Fruit fly (Drosophila melanogaster) whole organism, embryonic: ENCODE results near the gene CG42486.

Experiments used
- Abd-B ChIP-seq: fragments of 200-800 bp; sonication (Bioruptor generic); optimal IDR thresholded peaks from 2 replicates; lab custom pipeline; 2018; ENCODE audit warnings: missing biosample characterization, mild to moderate bottlenecking, missing genetic modification characterization, moderate library complexity
- Ada2b ChIP-seq: fragments of 200-800 bp; sonication (Bioruptor generic); IDR thresholded peaks from 2 replicates; pipeline ENCODE4 v1.3.6; 2022; ENCODE audit warnings: missing biosample characterization, missing genetic modification characterization
- BEAF-32 ChIP-seq: fragments of 200-800 bp; sonication (Bioruptor generic); optimal IDR thresholded peaks from 3 replicates; lab custom pipeline; 2017; ENCODE audit warnings: missing biosample characterization, missing genetic modification characterization, mild to moderate bottlenecking, moderate library complexity, missing genetic modification reagents
- Blimp-1 ChIP-seq: fragments of 200-800 bp; sonication (Bioruptor generic); optimal IDR thresholded peaks from 3 replicates; lab custom pipeline; 2018; ENCODE audit warnings: missing biosample characterization, missing genetic modification characterization, mild to moderate bottlenecking, moderate library complexity, missing genetic modification reagents
- CG10267 ChIP-seq: fragments of 200-800 bp; sonication (Bioruptor generic); optimal IDR thresholded peaks from 2 replicates; lab custom pipeline; 2018; ENCODE audit warnings: missing biosample characterization, mild to moderate bottlenecking, missing genetic modification characterization, moderate library complexity
- CG11504 ChIP-seq: fragments of 200-800 bp; sonication (Bioruptor generic); optimal IDR thresholded peaks from 3 replicates; lab custom pipeline; 2019; ENCODE audit warnings: missing biosample characterization, mild to moderate bottlenecking, missing genetic modification characterization, moderate library complexity
- CG11696 ChIP-seq: fragments of 200-800 bp; sonication (Bioruptor generic); IDR thresholded peaks from 2 replicates; pipeline ENCODE4 v1.3.6; 2022; ENCODE audit warnings: missing biosample characterization, missing genetic modification characterization
- CG12744 ChIP-seq: fragments of 200-800 bp; sonication (Bioruptor generic); optimal IDR thresholded peaks from 2 replicates; lab custom pipeline; 2016; ENCODE audit warnings: missing biosample characterization, missing genetic modification characterization
- CG12769 ChIP-seq: fragments of 200-800 bp; sonication (Bioruptor generic); optimal IDR thresholded peaks from 2 replicates; lab custom pipeline; 2019; ENCODE audit warnings: missing biosample characterization, mild to moderate bottlenecking, missing genetic modification characterization, moderate library complexity
- CG1792 ChIP-seq: fragments of 200-800 bp; sonication (Bioruptor generic); optimal IDR thresholded peaks from 2 replicates; lab custom pipeline; 2016; ENCODE audit warnings: missing biosample characterization, missing genetic modification characterization
- CG18599 ChIP-seq: fragments of 200-800 bp; sonication (Bioruptor generic); optimal IDR thresholded peaks from 3 replicates; lab custom pipeline; 2017; ENCODE audit warnings: missing biosample characterization, missing genetic modification characterization, mild to moderate bottlenecking, moderate library complexity, missing genetic modification reagents
- CG2875 ChIP-seq: fragments of 200-800 bp; sonication (Bioruptor generic); optimal IDR thresholded peaks from 2 replicates; lab custom pipeline; 2017; ENCODE audit warnings: missing biosample characterization, mild to moderate bottlenecking, missing genetic modification characterization, missing genetic modification reagents
- CG3726 ChIP-seq: fragments of 200-800 bp; sonication (Bioruptor generic); IDR thresholded peaks from 3 replicates; pipeline ENCODE4, ENCODE4 v1.3.6; 2022; ENCODE audit warnings: missing biosample characterization, missing genetic modification characterization
- CG4360 ChIP-seq: fragments of 200-800 bp; sonication (Bioruptor generic); IDR thresholded peaks from 2 replicates; pipeline ENCODE4 v1.3.6; 2022; ENCODE audit warnings: missing biosample characterization, missing genetic modification characterization
- CG5180 ChIP-seq: fragments of 200-800 bp; sonication (Bioruptor generic); optimal IDR thresholded peaks from 3 replicates; lab custom pipeline; 2017; ENCODE audit warnings: missing biosample characterization, missing genetic modification characterization, mild to moderate bottlenecking, moderate library complexity, missing genetic modification reagents
- CG6254 ChIP-seq: fragments of 200-800 bp; sonication (Bioruptor generic); optimal IDR thresholded peaks from 3 replicates; lab custom pipeline; 2017; ENCODE audit warnings: mild to moderate bottlenecking, missing biosample characterization, missing genetic modification reagents, missing genetic modification characterization
- CG7745 ChIP-seq: fragments of 200-800 bp; sonication (Bioruptor generic); optimal IDR thresholded peaks from 2 replicates; lab custom pipeline; 2018; ENCODE audit warnings: missing biosample characterization, mild to moderate bottlenecking, missing genetic modification characterization, moderate library complexity
- CG9817 ChIP-seq: fragments of 200-800 bp; sonication (Bioruptor generic); optimal IDR thresholded peaks from 2 replicates; lab custom pipeline; 2018; ENCODE audit warnings: missing biosample characterization, mild to moderate bottlenecking, missing genetic modification characterization, moderate library complexity
- CkIIα-i1 ChIP-seq: fragments of 200-800 bp; sonication (Bioruptor generic); IDR thresholded peaks from 2 replicates; pipeline ENCODE4 v1.3.6; 2022; ENCODE audit warnings: missing biosample characterization, missing genetic modification characterization
- D19A ChIP-seq: fragments of 200-800 bp; optimal IDR thresholded peaks from 3 replicates; lab custom pipeline; 2019; ENCODE audit warnings: missing biosample characterization, mild to moderate bottlenecking, missing genetic modification characterization, moderate library complexity
- Dbx ChIP-seq: fragments of 200-800 bp; sonication (Bioruptor generic); IDR thresholded peaks from 3 replicates; pipeline ENCODE4 v1.3.6; 2022; ENCODE audit warnings: missing biosample characterization, missing genetic modification characterization
- Deaf1 ChIP-seq: fragments of 200-800 bp; optimal IDR thresholded peaks from 3 replicates; lab custom pipeline; 2019; ENCODE audit warnings: missing biosample characterization, mild to moderate bottlenecking, missing genetic modification characterization, moderate library complexity
- ERR ChIP-seq: fragments of 200-800 bp; sonication (Bioruptor generic); optimal IDR thresholded peaks from 2 replicates; lab custom pipeline; 2016; ENCODE audit warnings: missing biosample characterization, missing genetic modification characterization
- Ets97D ChIP-seq: fragments of 200-800 bp; sonication (Bioruptor generic); optimal IDR thresholded peaks from 3 replicates; lab custom pipeline; 2016; ENCODE audit warnings: missing biosample characterization, missing genetic modification characterization
- Gsc ChIP-seq: fragments of 200-800 bp; sonication (Bioruptor generic); IDR thresholded peaks from 2 replicates; pipeline ENCODE4 v1.3.6; 2022; ENCODE audit warnings: missing biosample characterization, missing genetic modification characterization
- Hand ChIP-seq: fragments of 200-800 bp; sonication (Bioruptor generic); optimal IDR thresholded peaks from 2 replicates; lab custom pipeline; 2017; ENCODE audit warnings: mild to moderate bottlenecking, missing biosample characterization, missing genetic modification reagents, missing genetic modification characterization
- Hr51 ChIP-seq, 2 experiments: fragments of 200-800 bp; sonication (Bioruptor generic); optimal IDR thresholded peaks; 2 replicates in 1 of 2; 3 replicates in 1 of 2; lab custom pipeline; 2016 to 2018; ENCODE audit warnings: missing biosample characterization in 2 of 2, missing genetic modification characterization in 2 of 2, mild to moderate bottlenecking in 1 of 2, moderate library complexity in 1 of 2
- Max ChIP-seq: fragments of 200-800 bp; sonication (Bioruptor generic); optimal IDR thresholded peaks from 2 replicates; lab custom pipeline; 2016; ENCODE audit warnings: missing biosample characterization, mild to moderate bottlenecking, missing genetic modification characterization
- Sox102F ChIP-seq: fragments of 200-800 bp; sonication (Bioruptor generic); optimal IDR thresholded peaks from 2 replicates; lab custom pipeline; 2018; ENCODE audit warnings: missing biosample characterization, mild to moderate bottlenecking, missing genetic modification characterization, moderate library complexity
- al ChIP-seq: fragments of 200-800 bp; sonication (Bioruptor generic); IDR thresholded peaks from 2 replicates; pipeline ENCODE4 v1.3.6; 2022; ENCODE audit warnings: missing biosample characterization, missing genetic modification characterization
- ash1 ChIP-seq: fragments of 200-800 bp; sonication (Bioruptor generic); optimal IDR thresholded peaks from 2 replicates; lab custom pipeline; 2018; ENCODE audit warnings: missing biosample characterization, mild to moderate bottlenecking, missing genetic modification characterization
- az2 ChIP-seq: fragments of 200-800 bp; sonication (Bioruptor generic); optimal IDR thresholded peaks from 3 replicates; lab custom pipeline; 2016; ENCODE audit warnings: missing biosample characterization, missing genetic modification characterization
- cad ChIP-seq: fragments of >200 bp; optimal IDR thresholded peaks from 2 replicates; lab custom pipeline; 2017; ENCODE audit warnings: missing biosample characterization, missing genetic modification characterization
- cg ChIP-seq: fragments of 200-800 bp; sonication (Bioruptor generic); optimal IDR thresholded peaks from 3 replicates; lab custom pipeline; 2019; ENCODE audit warnings: missing biosample characterization, mild to moderate bottlenecking, missing genetic modification characterization, moderate library complexity
- crp ChIP-seq, 2 experiments: fragments of 200-800 bp; sonication (Bioruptor generic); optimal IDR thresholded peaks; 2 replicates in 1 of 2; 3 replicates in 1 of 2; lab custom pipeline; 2017; ENCODE audit warnings: missing biosample characterization in 2 of 2, missing genetic modification characterization in 2 of 2, mild to moderate bottlenecking in 1 of 2, moderate library complexity in 1 of 2
- dmrt99B ChIP-seq: fragments of 200-800 bp; sonication (Bioruptor generic); optimal IDR thresholded peaks from 2 replicates; lab custom pipeline; 2018; ENCODE audit warnings: missing biosample characterization, mild to moderate bottlenecking, missing genetic modification characterization, moderate library complexity
- eve ChIP-seq, 2 experiments: fragments of >200 bp; optimal IDR thresholded peaks; 2 replicates each; lab custom pipeline; 2017; ENCODE audit warnings: missing biosample characterization in 2 of 2, missing genetic modification characterization in 2 of 2
- gem ChIP-seq: fragments of 200-800 bp; sonication (Bioruptor generic); optimal IDR thresholded peaks from 2 replicates; lab custom pipeline; 2019; ENCODE audit warnings: missing biosample characterization, mild to moderate bottlenecking, missing genetic modification characterization, moderate library complexity
- hth ChIP-seq: fragments of >200 bp; optimal IDR thresholded peaks from 2 replicates; lab custom pipeline; 2017; ENCODE audit warnings: inconsistent platforms
- jing ChIP-seq: fragments of 200-800 bp; sonication (Bioruptor generic); optimal IDR thresholded peaks from 2 replicates; lab custom pipeline; 2018; ENCODE audit warnings: missing biosample characterization, mild to moderate bottlenecking, missing genetic modification characterization
- luna ChIP-seq: fragments of 200-800 bp; sonication (Bioruptor generic); optimal IDR thresholded peaks from 2 replicates; lab custom pipeline; 2016; ENCODE audit warnings: missing biosample characterization, missing genetic modification characterization
- odd ChIP-seq: fragments of 200-800 bp; sonication (Bioruptor generic); optimal IDR thresholded peaks from 2 replicates; lab custom pipeline; 2017; ENCODE audit warnings: missing biosample characterization, mild to moderate bottlenecking, missing genetic modification characterization
- ro ChIP-seq: fragments of 200-800 bp; sonication (Bioruptor generic); IDR thresholded peaks from 2 replicates; pipeline ENCODE4 v1.3.6; 2022; ENCODE audit warnings: missing biosample characterization, missing genetic modification characterization
- sima ChIP-seq: fragments of 200-800 bp; sonication (Bioruptor generic); optimal IDR thresholded peaks from 2 replicates; lab custom pipeline; 2016; ENCODE audit warnings: missing biosample characterization, missing genetic modification characterization
- slbo ChIP-seq: fragments of 200-800 bp; sonication (Bioruptor generic); IDR thresholded peaks from 2 replicates; pipeline ENCODE4 v1.3.6; 2022; ENCODE audit warnings: missing biosample characterization, missing genetic modification characterization
- twi ChIP-seq: fragments of 200-800 bp; optimal IDR thresholded peaks from 2 replicates; lab custom pipeline; 2019; ENCODE audit warnings: missing biosample characterization, mild to moderate bottlenecking, missing genetic modification characterization, moderate library complexity
- unpg ChIP-seq: fragments of 200-800 bp; sonication (Bioruptor generic); optimal IDR thresholded peaks from 3 replicates; lab custom pipeline; 2018; ENCODE audit warnings: missing biosample characterization, mild to moderate bottlenecking, missing genetic modification characterization, moderate library complexity
- zen ChIP-seq: fragments of 200-800 bp; sonication (Bioruptor generic); optimal IDR thresholded peaks from 3 replicates; lab custom pipeline; 2018; ENCODE audit warnings: missing biosample characterization, mild to moderate bottlenecking, missing genetic modification characterization, moderate library complexity
- zfh1 ChIP-seq: fragments of 200-800 bp; sonication (Bioruptor generic); IDR thresholded peaks from 3 replicates; pipeline ENCODE4 v1.3.6; 2022; ENCODE audit warnings: missing biosample characterization, missing genetic modification characterization

CG42486 gene

DNA sequence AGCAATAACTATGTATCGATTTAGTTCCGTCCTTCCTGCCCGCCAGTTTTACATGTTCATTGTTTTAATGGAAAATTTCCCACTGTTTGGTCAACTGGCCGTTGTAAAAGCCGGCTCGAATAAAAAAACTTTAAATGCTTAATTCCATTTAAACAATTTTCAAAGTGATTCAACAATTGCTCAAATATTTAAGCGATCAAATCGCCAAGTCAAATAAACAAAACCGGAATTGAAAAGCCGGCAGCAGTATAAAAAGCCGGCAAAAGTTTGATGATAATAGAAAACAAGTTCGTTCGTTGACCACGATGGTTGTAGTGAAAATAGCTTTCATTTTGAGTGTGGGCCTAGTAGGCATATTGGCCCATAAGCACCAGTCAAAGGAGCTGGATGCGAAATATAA is 4.0 kb downstream of the CG42486 start, which contains the start of gene Mal-B1:
Gene Mal-B1, plus strand, starts transcription at position 301 of the 400 bp plus-strand sequence.
- TF ChIP-seq cg (GFP tag; lab: Kevin White, UChicago) (no peak), hth (lab: Kevin White, UChicago) (no peak), CG10267 (tag; lab: Kevin White, UChicago) (no peak), CG5180 (GFP tag; lab: Kevin White, UChicago) (no peak), Gsc (GFP tag; lab: Robert Waterston, UW) (no peak), BEAF-32 (no peak)

DNA sequence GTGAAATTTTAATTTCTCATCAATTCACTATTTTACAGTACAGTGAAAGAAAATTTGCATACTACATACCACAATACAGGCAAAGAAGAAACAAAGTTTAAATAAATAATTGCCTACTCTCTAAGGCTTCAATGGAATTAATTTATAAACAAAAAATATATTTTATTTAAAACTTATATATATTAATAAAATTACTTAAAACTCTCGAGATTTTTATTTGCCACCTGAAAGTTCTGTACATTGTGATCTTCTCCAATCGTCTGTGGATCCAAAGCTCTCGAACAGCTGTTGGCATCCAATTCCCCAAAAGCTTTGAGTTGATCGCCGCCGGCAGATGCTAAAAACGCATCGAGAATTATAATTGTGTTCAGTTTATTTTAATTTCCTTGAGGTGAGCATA is 6.7 kb downstream of the CG42486 start, which contains the start of gene Mal-B2:
Gene Mal-B2, plus strand, starts transcription at position 301 of the 400 bp plus-strand sequence.
- TF ChIP-seq jing (GFP tag; lab: Kevin White, UChicago) (no peak), CG12769 (tag; lab: Kevin White, UChicago) (no peak), CG4360 (GFP tag; lab: Robert Waterston, UW) (no peak), Max (GFP tag; lab: Kevin White, UChicago) (no peak), cad (GFP tag; lab: Kevin White, UChicago) (no peak), dmrt99B (peak; percentile 7), twi (tag; lab: Kevin White, UChicago) (no peak), CG12744 (no peak), CG3726 (no peak), Abd-B (no peak), eve (GFP tag; optimal IDR thresholded peaks at IDR 0.05; lab: Kevin White, UChicago) (no peak), Ada2b (no peak), ro (GFP tag; lab: Robert Waterston, UW) (no peak), CG7745 (tag; lab: Kevin White, UChicago) (no peak), gem (tag; lab: Kevin White, UChicago) (peak; percentile 47), slbo (GFP tag; lab: Robert Waterston, UW) (0 out of 2 replicates have a peak, but pooled peaks have one; percentile 25), CG9817 (tag; lab: Kevin White, UChicago) (no peak), unpg (no peak), Hr51 (GFP tag; optimal IDR thresholded peaks at IDR 0.05; lab: Kevin White, UChicago) (peak in 1 of 2 experiments; percentile 15), D19A (no peak), crp (GFP tag; optimal IDR thresholded peaks at IDR 0.05; lab: Kevin White, UChicago) (peak in 1 of 2 experiments; percentile 22), ash1 (no peak), CG6254 (GFP tag; lab: Kevin White, UChicago) (no peak), CG11504 (no peak), Deaf1 (tag; lab: Kevin White, UChicago) (no peak), zen (no peak), al (GFP tag; lab: Robert Waterston, UW) (no peak), Sox102F (GFP tag; lab: Kevin White, UChicago) (peak; percentile 29), sima (GFP tag; lab: Kevin White, UChicago) (no peak), CG1792 (GFP tag; lab: Kevin White, UChicago) (no peak), CG11696 (GFP tag; lab: Robert Waterston, UW) (no peak), luna (GFP tag; lab: Kevin White, UChicago) (no peak), CkIIα-i1 (GFP tag; lab: Robert Waterston, UW) (no peak), Blimp-1 (no peak), zfh1 (GFP tag; lab: Robert Waterston, UW) (no peak), Ets97D (no peak), Hand (GFP tag; lab: Kevin White, UChicago) (no peak), Dbx (GFP tag; lab: Robert Waterston, UW) (no peak), odd (GFP tag; lab: Kevin White, UChicago) (no peak), CG2875 (GFP tag; lab: Kevin White, UChicago) (no peak), CG18599 (GFP tag; lab: Kevin White, UChicago) (no peak), ERR (no peak), az2 (GFP tag; lab: Kevin White, UChicago) (no peak)
